Fruit fly (Drosophila melanogaster): ENCODE data around the gene CHES-1-like.

The CHES-1-like gene

DNA sequence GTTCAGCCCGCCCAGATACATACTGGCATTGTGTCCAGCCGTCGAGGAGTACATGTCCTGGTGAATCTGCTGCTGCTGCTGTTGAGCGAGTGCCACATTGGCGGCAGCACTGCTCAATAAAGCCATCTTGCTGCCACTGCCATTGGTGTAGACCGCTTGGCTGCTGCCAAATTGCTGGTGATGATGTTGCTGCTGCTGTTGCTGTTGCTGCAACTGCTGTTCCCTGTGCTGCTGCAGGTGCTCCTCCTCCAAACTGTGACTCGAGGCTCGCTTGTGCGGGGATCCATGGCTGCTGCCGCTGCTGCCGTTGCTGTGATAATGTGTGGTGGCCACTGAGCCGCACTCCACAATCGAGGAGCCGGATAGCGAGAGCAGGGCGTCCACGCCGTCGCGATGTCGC is 23.1 kb downstream of the CHES-1-like start:
- no peak for TF ChIP-seq CG12768 (GFP tag; optimal IDR thresholded peaks at IDR 0.05)
- TF ChIP-seq pad (GFP tag; optimal IDR thresholded peaks at IDR 0.05): no peak
- TF ChIP-seq CG7045 (GFP tag; optimal IDR thresholded peaks at IDR 0.05): no peak
- TF ChIP-seq Crg-1 (GFP tag; optimal IDR thresholded peaks at IDR 0.05): no peak
- no peak for TF ChIP-seq CG14711 (tag; optimal IDR thresholded peaks at IDR 0.05)

DNA sequence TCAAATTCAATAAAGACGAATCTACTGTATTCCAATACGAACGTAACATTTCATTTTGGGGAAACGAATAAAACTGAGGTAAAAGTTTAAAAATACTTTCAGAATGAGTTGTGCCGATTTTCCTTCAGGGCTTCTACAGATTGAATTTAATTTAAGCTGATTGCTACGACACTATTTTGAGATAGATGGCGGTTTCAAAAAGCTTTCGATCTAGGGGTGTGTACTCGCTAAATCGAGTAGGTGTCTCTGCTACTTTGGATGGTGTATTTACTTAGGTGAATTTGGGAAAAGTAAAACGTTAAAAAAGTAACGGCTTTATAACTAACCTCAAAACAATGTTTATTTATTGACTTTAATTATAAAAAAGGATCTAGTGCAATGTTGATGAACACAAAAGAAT is 30.4 kb downstream of the CHES-1-like start:
- peak; percentile 54 for TF ChIP-seq bab1 (GFP tag; optimal IDR thresholded peaks at IDR 0.05)
- no peak for TF ChIP-seq CG7045 (GFP tag; optimal IDR thresholded peaks at IDR 0.05)
- TF ChIP-seq Crg-1 (GFP tag; optimal IDR thresholded peaks at IDR 0.05): peak; percentile 3
- peak; percentile 2 for TF ChIP-seq CG1620 (GFP tag; optimal IDR thresholded peaks at IDR 0.05)

DNA sequence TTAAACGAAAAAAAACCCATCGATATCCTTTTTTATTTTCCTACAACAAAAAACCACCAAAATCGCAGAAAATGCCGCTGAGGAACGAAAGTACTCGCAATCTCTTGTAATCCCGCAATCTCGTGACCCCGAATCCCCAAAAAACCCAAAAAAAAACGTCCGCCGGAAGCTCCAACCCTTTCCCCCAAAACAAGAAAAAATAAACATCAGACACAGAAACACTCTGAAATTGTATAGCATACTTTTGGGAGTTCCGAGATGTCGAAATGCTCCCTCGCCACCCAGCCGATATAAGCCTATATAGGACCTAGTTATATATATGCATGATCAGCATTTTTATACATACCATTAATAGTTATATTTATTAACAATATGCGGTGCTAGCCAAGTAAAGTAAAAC is 32.3 kb downstream of the CHES-1-like start:
- TF ChIP-seq CG1620 (GFP tag; optimal IDR thresholded peaks at IDR 0.05) (no peak), tj (GFP tag; optimal IDR thresholded peaks at IDR 0.05) (no peak), pad (GFP tag; optimal IDR thresholded peaks at IDR 0.05) (no peak), CG11617 (GFP tag; optimal IDR thresholded peaks at IDR 0.05) (no peak), CG7045 (GFP tag; optimal IDR thresholded peaks at IDR 0.05) (no peak), Mnt (GFP tag; optimal IDR thresholded peaks at IDR 0.05) (no peak), CG5204 (GFP tag; optimal IDR thresholded peaks at IDR 0.05) (no peak), CG33017 (tag; optimal IDR thresholded peaks at IDR 0.05) (no peak)

DNA sequence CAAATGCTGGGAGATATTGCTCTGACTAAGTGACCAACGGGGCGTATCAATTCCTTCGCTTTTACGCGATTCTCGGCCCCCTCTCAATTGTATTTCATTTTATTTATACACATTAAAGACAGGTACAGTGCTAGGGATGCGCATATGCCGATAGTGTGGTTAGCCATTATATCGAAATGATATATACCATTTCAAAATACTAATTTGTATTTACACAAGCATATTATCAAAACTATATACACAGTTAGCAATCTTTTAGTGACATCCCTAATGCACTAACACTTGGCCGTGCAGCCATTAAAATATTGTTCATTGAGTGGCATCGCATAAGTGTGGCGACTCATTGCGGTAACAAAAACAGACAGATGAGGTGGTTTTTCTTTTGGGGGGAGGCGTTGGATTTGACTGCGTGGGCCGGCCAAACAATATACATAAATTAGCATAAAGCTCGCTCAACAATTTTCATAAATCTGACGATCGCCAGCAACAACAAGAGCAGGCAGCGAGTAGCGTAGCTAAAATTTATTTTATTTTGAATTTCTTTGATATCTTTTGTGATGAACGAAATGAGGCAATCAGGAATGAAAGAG is 42.5 kb downstream of the CHES-1-like start:
- TF ChIP-seq Clk (GFP tag; optimal IDR thresholded peaks at IDR 0.05) (no peak), kay (GFP tag; ENCODE audit: borderline replicate concordance) (no peak), bab1 (GFP tag; optimal IDR thresholded peaks at IDR 0.05) (no peak)

- TF ChIP-seq CG7045 (GFP tag; optimal IDR thresholded peaks at IDR 0.05) (no peak), CG7101 (tag; optimal IDR thresholded peaks at IDR 0.05) (no peak)
Measured at dm6 chrX:7663910-7664309, 45.3 kb downstream of the CHES-1-like start.

dm6 chrX:7662425-7662824 is 46.8 kb downstream of the CHES-1-like start:
- TF ChIP-seq CG33017 (tag; optimal IDR thresholded peaks at IDR 0.05) (no peak), CG7101 (tag; optimal IDR thresholded peaks at IDR 0.05) (no peak), cic (GFP tag; optimal IDR thresholded peaks at IDR 0.05) (no peak), Crg-1 (GFP tag; optimal IDR thresholded peaks at IDR 0.05) (no peak), CG14711 (tag; optimal IDR thresholded peaks at IDR 0.05) (no peak), Hr96 (GFP tag; optimal IDR thresholded peaks at IDR 0.05) (no peak), Clk (GFP tag; optimal IDR thresholded peaks at IDR 0.05) (no peak)

DNA sequence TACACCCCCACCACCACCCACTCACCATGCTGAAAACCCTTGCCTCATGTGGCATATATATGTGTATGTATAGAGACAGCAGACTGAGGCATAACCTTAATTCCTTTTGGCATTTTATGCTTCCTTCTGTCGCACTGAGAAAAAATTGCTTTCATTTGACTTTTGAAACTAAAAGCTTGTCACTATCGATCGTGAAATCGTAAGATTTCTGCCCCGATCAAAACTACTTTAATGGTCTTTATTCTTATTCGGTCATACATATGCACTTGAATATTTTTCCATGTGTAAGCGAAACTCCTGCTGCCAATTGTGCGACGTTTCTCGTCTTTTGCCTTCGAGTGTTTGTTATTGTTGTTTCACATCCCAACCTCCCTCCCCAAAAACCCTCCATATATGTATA is 51.8 kb downstream of the CHES-1-like start:
- TF ChIP-seq CG5204 (GFP tag; optimal IDR thresholded peaks at IDR 0.05) (no peak), ovo (GFP tag; optimal IDR thresholded peaks at IDR 0.05) (no peak), CG11617 (GFP tag; optimal IDR thresholded peaks at IDR 0.05) (no peak), Crg-1 (GFP tag; optimal IDR thresholded peaks at IDR 0.05) (no peak), CG33017 (tag; optimal IDR thresholded peaks at IDR 0.05) (no peak), kay (GFP tag; ENCODE audit: borderline replicate concordance) (no peak), Mnt (GFP tag; optimal IDR thresholded peaks at IDR 0.05) (no peak), CG7101 (tag; optimal IDR thresholded peaks at IDR 0.05) (no peak), Clk (GFP tag; optimal IDR thresholded peaks at IDR 0.05) (no peak), CG12768 (GFP tag; optimal IDR thresholded peaks at IDR 0.05) (no peak), CG14711 (tag; optimal IDR thresholded peaks at IDR 0.05) (no peak)

DNA sequence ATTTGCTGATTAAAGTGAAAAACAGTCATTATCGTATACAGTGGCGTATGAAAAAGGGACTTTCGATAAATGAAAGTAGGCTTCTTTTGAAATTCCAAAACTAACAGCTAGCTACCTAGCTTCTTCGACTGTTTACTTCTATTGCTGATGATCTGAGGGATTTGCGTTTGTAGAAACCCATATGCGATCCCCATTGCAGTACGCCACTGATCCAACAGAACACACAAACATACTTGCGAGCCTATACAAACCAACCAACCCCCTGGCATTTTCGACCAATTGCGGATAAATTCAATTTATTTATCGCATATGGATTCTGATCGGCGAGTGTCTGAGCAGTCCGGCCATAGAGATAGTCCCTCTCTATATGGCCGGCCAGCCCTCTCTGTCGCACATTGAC is 57.5 kb downstream of the CHES-1-like start:
- TF ChIP-seq ovo (GFP tag; optimal IDR thresholded peaks at IDR 0.05) (no peak), CG11617 (GFP tag; optimal IDR thresholded peaks at IDR 0.05) (no peak), kay (GFP tag; ENCODE audit: borderline replicate concordance) (no peak), Crg-1 (GFP tag; optimal IDR thresholded peaks at IDR 0.05) (peak; percentile 9), CG12768 (GFP tag; optimal IDR thresholded peaks at IDR 0.05) (peak; percentile 40), Mnt (GFP tag; optimal IDR thresholded peaks at IDR 0.05) (peak; percentile 23), CG1620 (GFP tag; optimal IDR thresholded peaks at IDR 0.05) (peak; percentile 21), cnc (optimal IDR thresholded peaks at IDR 0.05) (no peak), pad (GFP tag; optimal IDR thresholded peaks at IDR 0.05) (peak; percentile 54), Hr96 (GFP tag; optimal IDR thresholded peaks at IDR 0.05) (peak; percentile 58), tj (GFP tag; optimal IDR thresholded peaks at IDR 0.05) (no peak), CG14711 (tag; optimal IDR thresholded peaks at IDR 0.05) (peak; percentile 70), toe (GFP tag; optimal IDR thresholded peaks at IDR 0.05) (peak; percentile 21), CG7101 (tag; optimal IDR thresholded peaks at IDR 0.05) (peak; percentile 72), cic (GFP tag; optimal IDR thresholded peaks at IDR 0.05) (peak; percentile 8), CG33017 (tag; optimal IDR thresholded peaks at IDR 0.05) (peak; percentile 55), bab1 (GFP tag; optimal IDR thresholded peaks at IDR 0.05) (peak; percentile 41), Clk (GFP tag; optimal IDR thresholded peaks at IDR 0.05) (no peak), CG5204 (GFP tag; optimal IDR thresholded peaks at IDR 0.05) (peak; percentile 62), CG7045 (GFP tag; optimal IDR thresholded peaks at IDR 0.05) (peak; percentile 43)

Measured in whole organism, adult.